Worm (Caenorhabditis elegans): ENCODE results near the gene cdk-5.

The cdk-5 gene

DNA sequence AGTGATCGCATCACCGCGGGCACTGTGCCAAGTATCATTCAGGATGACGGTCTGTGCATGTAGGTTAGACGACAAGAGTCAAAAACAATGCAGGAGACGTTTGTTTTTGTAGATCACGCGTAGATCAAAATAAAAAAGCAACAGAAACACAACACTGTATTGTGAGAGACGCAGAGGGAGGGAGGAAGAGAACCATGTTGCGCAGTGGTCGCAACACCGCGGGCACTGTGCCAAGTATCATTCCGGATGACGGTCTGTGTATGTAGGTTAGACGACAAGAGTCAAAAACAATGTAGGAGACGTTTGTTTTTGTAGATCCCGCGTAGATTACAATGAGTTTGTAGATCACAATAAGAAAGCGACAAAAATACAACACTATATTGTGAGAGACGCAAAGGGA is 47.2 kb downstream of the cdk-5 start (continued):
- TF ChIP-seq athp-1 (tag; optimal IDR thresholded peaks at IDR 0.05) (no peak), cebp-1 (GFP tag; IDR thresholded peaks at IDR 0.05) (no peak), cebp-1 (tag; optimal IDR thresholded peaks at IDR 0.05) (no peak), pha-4 (tag; optimal IDR thresholded peaks at IDR 0.05) (no peak), B0019.2 (GFP tag; conservative IDR thresholded peaks at IDR 0.05) (no peak), aptf-3 (GFP tag; IDR thresholded peaks at IDR 0.05) (no peak), mxl-1 (tag; optimal IDR thresholded peaks at IDR 0.05) (no peak), nhr-80 (tag; optimal IDR thresholded peaks at IDR 0.05) (no peak), tbx-9 (tag; optimal IDR thresholded peaks at IDR 0.05; ENCODE audit: borderline replicate concordance) (no peak), T26A5.8 (tag; optimal IDR thresholded peaks at IDR 0.05) (no peak), ama-1 (optimal IDR thresholded peaks at IDR 0.05) (no peak), ama-1 (GFP tag; optimal IDR thresholded peaks at IDR 0.05) (no peak), repo-1 (tag; optimal IDR thresholded peaks at IDR 0.05) (no peak), aptf-2 (GFP tag; conservative IDR thresholded peaks at IDR 0.05) (no peak), snpc-4 (GFP tag; optimal IDR thresholded peaks at IDR 0.05) (no peak), snpc-4 (tag; optimal IDR thresholded peaks at IDR 0.05) (no peak), bed-1 (GFP tag; IDR thresholded peaks at IDR 0.05) (no peak), ekl-4 (GFP tag; IDR thresholded peaks at IDR 0.05) (no peak), hmg-1.2 (GFP tag; IDR thresholded peaks at IDR 0.05) (peak; percentile 59; the same call in 1 of the 2 replicates), F55B11.4 (tag; optimal IDR thresholded peaks at IDR 0.05; ENCODE audit: borderline replicate concordance, insufficient read depth) (no peak), tlf-1 (GFP tag; optimal IDR thresholded peaks at IDR 0.05) (no peak), rpc-1 (optimal IDR thresholded peaks at IDR 0.05) (no peak), rpc-1 (tag; optimal IDR thresholded peaks at IDR 0.05) (no peak), akir-1 (GFP tag; optimal IDR thresholded peaks at IDR 0.05) (no peak), hmg-20 (GFP tag; IDR thresholded peaks at IDR 0.05) (no peak), C06A6.2 (GFP tag; conservative IDR thresholded peaks at IDR 0.05) (no peak), mes-4 (tag; optimal IDR thresholded peaks at IDR 0.05) (no peak), K11D2.4 (GFP tag; IDR thresholded peaks at IDR 0.05) (no peak), hlh-12 (tag; optimal IDR thresholded peaks at IDR 0.05) (no peak), ceh-79 (tag; optimal IDR thresholded peaks at IDR 0.05) (no peak), dox-1 (GFP tag; IDR thresholded peaks at IDR 0.05) (no peak), F57A8.1 (GFP tag; optimal IDR thresholded peaks at IDR 0.05) (no peak), Y95B8A.8 (GFP tag; IDR thresholded peaks at IDR 0.05) (no peak), ceh-40 (GFP tag; IDR thresholded peaks at IDR 0.05) (no peak), egl-44 (GFP tag; IDR thresholded peaks at IDR 0.05) (no peak), madf-8 (GFP tag; conservative IDR thresholded peaks at IDR 0.05) (no peak), gei-17 (GFP tag; optimal IDR thresholded peaks at IDR 0.05) (no peak), F33H1.4 (GFP tag; IDR thresholded peaks at IDR 0.05) (no peak), die-1 (tag; optimal IDR thresholded peaks at IDR 0.05) (peak; percentile 76), dpff-1 (tag; optimal IDR thresholded peaks at IDR 0.05) (no peak), K12H6.12 (tag; optimal IDR thresholded peaks at IDR 0.05) (no peak), zfh-2 (GFP tag; conservative IDR thresholded peaks at IDR 0.05) (no peak), ceh-58 (GFP tag; IDR thresholded peaks at IDR 0.05) (no peak), lag-1 (GFP tag; IDR thresholded peaks at IDR 0.05) (no peak), efl-1 (GFP tag; optimal IDR thresholded peaks at IDR 0.05) (peak; percentile 43), fkh-3 (tag; optimal IDR thresholded peaks at IDR 0.05) (no peak)

All from whole organism, young adult.